Worm (Caenorhabditis elegans) whole organism, mixed stage, embryonic: ENCODE measurements around the gene tsp-4.

ENCODE experiments used
- blmp-1 ChIP-seq: fragments of 150-350 bp; optimal IDR thresholded peaks from 2 replicates; lab custom pipeline; 2014; ENCODE audit warnings: missing biosample characterization, missing genetic modification characterization
- ceh-39 ChIP-seq: fragments of 150-350 bp; optimal IDR thresholded peaks from 2 replicates; lab custom pipeline; 2014; ENCODE audit warnings: missing biosample characterization, missing genetic modification characterization
- ces-1 ChIP-seq: fragments of 150-350 bp; optimal IDR thresholded peaks from 2 replicates; lab custom pipeline; 2014; ENCODE audit warnings: missing biosample characterization, missing genetic modification reagents, missing genetic modification characterization
- lin-13 ChIP-seq: fragments of 150-350 bp; optimal IDR thresholded peaks from 2 replicates; lab custom pipeline; 2014; ENCODE audit warnings: missing biosample characterization, missing genetic modification characterization
- lsy-2 ChIP-seq: fragments of 150-350 bp; optimal IDR thresholded peaks from 2 replicates; lab custom pipeline; 2014; ENCODE audit warnings: missing biosample characterization, missing genetic modification characterization
- nhr-12 ChIP-seq: fragments of 150-350 bp; optimal IDR thresholded peaks from 2 replicates; lab custom pipeline; 2014; ENCODE audit warnings: missing biosample characterization, missing genetic modification characterization
- nhr-237 ChIP-seq: fragments of 150-350 bp; optimal IDR thresholded peaks from 2 replicates; lab custom pipeline; 2014; ENCODE audit warnings: missing biosample characterization, missing genetic modification characterization
- nhr-76 ChIP-seq: sonication (generic microtip); optimal IDR thresholded peaks from 2 replicates; lab custom pipeline; 2017; ENCODE audit warnings: missing biosample characterization, missing genetic modification characterization
- pha-4 ChIP-seq: fragments of 150-350 bp; optimal IDR thresholded peaks from 2 replicates; lab custom pipeline; 2018; ENCODE audit warnings: missing biosample characterization, missing genetic modification reagents, missing genetic modification characterization
- snpc-4 ChIP-seq: fragments of 150-350 bp; optimal IDR thresholded peaks from 2 replicates; lab custom pipeline; 2014; ENCODE audit warnings: missing biosample characterization, missing genetic modification characterization
- sptf-1 ChIP-seq: sonication (generic microtip); optimal IDR thresholded peaks from 2 replicates; lab custom pipeline; 2017; ENCODE audit warnings: mild to moderate bottlenecking, missing genetic modification characterization, moderate library complexity, missing compliant biosample characterization
- tbx-8 ChIP-seq: fragments of 200-800 bp; sonication (Bioruptor generic); optimal IDR thresholded peaks from 2 replicates; lab custom pipeline; 2018; ENCODE audit warnings: mild to moderate bottlenecking, missing genetic modification characterization, moderate library complexity, missing compliant biosample characterization
- unc-62 ChIP-seq: fragments of 150-350 bp; optimal IDR thresholded peaks from 2 replicates; lab custom pipeline; 2014; ENCODE audit warnings: missing biosample characterization, missing genetic modification reagents, missing genetic modification characterization
- ztf-11 ChIP-seq: fragments of 150-350 bp; optimal IDR thresholded peaks from 2 replicates; lab custom pipeline; 2014; ENCODE audit warnings: missing biosample characterization, missing genetic modification characterization

DNA sequence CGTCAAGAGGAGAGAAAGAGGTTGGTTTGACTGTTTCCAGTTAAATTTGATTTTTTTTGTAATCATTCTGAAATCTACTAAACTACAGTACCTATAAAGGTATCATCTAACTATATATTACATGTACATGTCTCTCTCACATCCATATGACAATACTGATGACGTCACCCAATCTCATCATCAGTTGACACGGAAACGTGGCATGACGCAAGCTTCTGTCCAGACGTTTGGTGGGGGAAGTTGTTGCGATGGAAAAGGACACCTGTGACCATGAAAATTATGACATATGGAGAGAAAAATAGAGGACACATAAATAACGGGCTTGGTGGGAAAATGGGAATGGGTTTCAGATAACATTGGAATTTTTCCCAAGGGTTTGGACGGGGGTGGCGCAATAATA lies 29.0 kb upstream of the tsp-4 start:
- TF ChIP-seq pha-4 (tag; lab: Kevin White, UChicago): no peak
- TF ChIP-seq snpc-4: no peak
- TF ChIP-seq ztf-11 (tag; lab: Kevin White, UChicago): no peak
- TF ChIP-seq nhr-237 (tag; lab: Kevin White, UChicago): no peak
- no peak for TF ChIP-seq ces-1 (GFP tag; lab: Kevin White, UChicago)
- no peak for TF ChIP-seq lin-13 (tag; lab: Kevin White, UChicago)
- TF ChIP-seq blmp-1 (tag; lab: Kevin White, UChicago): no peak
- TF ChIP-seq nhr-76 (tag; lab: Kevin White, UChicago): no peak
- no peak for TF ChIP-seq ceh-39
- no peak for TF ChIP-seq lsy-2 (tag; lab: Kevin White, UChicago)
- TF ChIP-seq sptf-1 (tag; lab: Kevin White, UChicago): no peak
- no peak for TF ChIP-seq tbx-8
- TF ChIP-seq nhr-12 (tag; lab: Kevin White, UChicago): no peak
- peak; percentile 46 for TF ChIP-seq unc-62 (GFP tag; lab: Kevin White, UChicago)
